Worm (Caenorhabditis elegans): ENCODE results near the gene ttbk-8.2.

ttbk-8.2 gene

DNA sequence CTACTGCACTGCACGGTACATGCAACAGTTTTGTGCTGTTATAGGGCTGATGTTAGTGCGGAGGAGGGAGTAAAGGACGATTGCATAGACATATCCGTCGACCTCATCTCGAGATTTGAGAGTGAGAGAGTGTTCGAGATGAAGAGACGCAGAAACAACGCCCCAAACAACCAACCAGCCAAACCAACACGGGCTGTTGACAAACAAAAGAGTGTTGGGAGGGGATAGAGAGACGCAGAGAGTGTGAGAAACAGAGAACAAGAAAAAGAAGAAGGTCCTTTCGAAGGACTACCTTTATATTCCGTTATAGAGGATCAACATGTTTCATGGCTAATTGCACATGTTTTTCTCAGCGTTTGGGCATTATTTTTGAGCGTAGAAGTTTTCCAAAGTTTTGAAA lies 31.4 kb upstream of the ttbk-8.2 start (continued):
- TF ChIP-seq nhr-179 (tag; optimal IDR thresholded peaks at IDR 0.05) (no peak), nfya-2 (GFP tag; IDR thresholded peaks at IDR 0.05) (no peak), snpc-4 (GFP tag; optimal IDR thresholded peaks at IDR 0.05) (no peak), snpc-4 (tag; optimal IDR thresholded peaks at IDR 0.05) (peak in 1 of 4 experiments; percentile 23), F33H1.4 (GFP tag; IDR thresholded peaks at IDR 0.05) (no peak), lin-26 (GFP tag; IDR thresholded peaks at IDR 0.05) (0 out of 2 replicates have a peak, but pooled peaks have one; percentile 51), let-607 (tag; optimal IDR thresholded peaks at IDR 0.05) (no peak), Y56A3A.18 (GFP tag; IDR thresholded peaks at IDR 0.05) (no peak), mel-28 (tag; optimal IDR thresholded peaks at IDR 0.05; ENCODE audit: borderline replicate concordance) (no peak), cebp-1 (GFP tag; IDR thresholded peaks at IDR 0.05) (0 out of 2 replicates have a peak, but pooled peaks have one; percentile 21), cebp-1 (tag; optimal IDR thresholded peaks at IDR 0.05) (peak; percentile 39), nhr-120 (GFP tag; IDR thresholded peaks at IDR 0.05) (no peak), zfh-2 (GFP tag; conservative IDR thresholded peaks at IDR 0.05) (0 out of 2 replicates have a peak, but pooled peaks have one; percentile 28), egrh-3 (GFP tag; IDR thresholded peaks at IDR 0.05) (no peak), efl-1 (GFP tag; optimal IDR thresholded peaks at IDR 0.05) (no peak), dox-1 (GFP tag; IDR thresholded peaks at IDR 0.05) (0 out of 2 replicates have a peak, but pooled peaks have one; percentile 21), nfyb-1 (GFP tag; IDR thresholded peaks at IDR 0.05) (peak; percentile 36; the same call in 1 of the 2 replicates), ceh-27 (GFP tag; optimal IDR thresholded peaks at IDR 0.05) (no peak), ztf-18 (tag; optimal IDR thresholded peaks at IDR 0.05) (no peak), ccch-3 (GFP tag; optimal IDR thresholded peaks at IDR 0.05) (no peak)

DNA sequence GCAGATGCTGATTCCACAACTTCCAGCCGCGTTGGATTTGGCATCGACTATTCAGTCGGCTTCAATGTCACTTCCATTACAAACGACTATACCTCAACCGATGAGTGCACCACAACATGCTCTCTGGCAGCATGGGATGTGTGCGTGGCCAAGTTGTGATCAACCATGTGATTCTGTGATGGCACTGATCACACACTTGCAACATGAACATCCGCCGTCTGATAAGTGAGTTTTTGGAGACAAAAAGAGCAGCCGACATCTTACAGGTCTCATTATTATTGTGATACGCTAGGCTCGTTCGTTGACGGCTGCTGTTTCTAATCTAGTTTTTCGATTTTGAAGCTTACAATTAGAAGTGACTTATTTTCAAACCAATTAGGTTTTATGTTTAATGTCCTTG lies 29.3 kb upstream of the ttbk-8.2 start:
- TF ChIP-seq snpc-4 (GFP tag; optimal IDR thresholded peaks at IDR 0.05) (no peak), snpc-4 (tag; optimal IDR thresholded peaks at IDR 0.05) (peak in 1 of 4 experiments; percentile 68), B0261.1 (tag; optimal IDR thresholded peaks at IDR 0.05) (no peak)

DNA sequence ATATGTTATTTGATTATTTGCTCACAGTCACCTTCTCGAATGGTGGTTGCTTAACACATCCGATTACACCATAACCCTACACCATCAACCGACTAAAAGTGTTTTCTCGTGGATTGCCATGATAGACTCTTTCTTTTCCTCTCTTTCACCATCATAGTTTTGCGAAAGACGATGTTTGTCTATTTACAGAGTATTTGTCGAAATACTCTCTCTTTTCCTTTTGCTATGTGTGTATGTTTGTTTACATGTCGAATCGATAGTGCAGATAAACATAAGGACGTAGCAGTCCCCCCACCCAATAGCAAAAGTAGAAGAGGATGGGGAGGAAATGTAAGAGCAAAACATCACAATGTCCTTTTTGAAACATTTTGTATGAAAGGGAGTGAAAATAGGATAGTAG lies 28.4 kb upstream of the ttbk-8.2 start:
- TF ChIP-seq sptf-2 (GFP tag; optimal IDR thresholded peaks at IDR 0.05) (no peak), cebp-1 (GFP tag; IDR thresholded peaks at IDR 0.05) (0 out of 2 replicates have a peak, but pooled peaks have one; percentile 18), cebp-1 (tag; optimal IDR thresholded peaks at IDR 0.05) (peak; percentile 34), nhr-90 (tag; optimal IDR thresholded peaks at IDR 0.05) (no peak)

DNA sequence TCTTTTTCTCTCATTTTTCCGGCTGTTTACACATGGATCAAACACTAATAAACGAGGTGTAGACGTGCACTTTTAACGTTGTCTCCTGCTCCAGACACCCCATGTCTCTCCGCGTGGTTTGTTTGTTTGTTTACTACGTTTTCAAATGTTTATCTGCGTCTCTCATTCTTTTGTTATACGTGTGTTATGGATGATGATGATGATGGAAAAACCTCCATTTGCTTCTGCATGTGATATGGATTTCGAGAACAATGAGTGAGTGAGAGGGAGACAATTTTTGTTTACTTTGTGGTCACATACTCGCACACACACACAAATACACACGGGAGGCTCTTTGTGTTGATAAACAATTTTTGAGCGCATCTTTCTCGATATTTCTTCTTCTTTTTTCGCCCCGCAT lies 27.3 kb upstream of the ttbk-8.2 start:
- TF ChIP-seq somi-1 (GFP tag; optimal IDR thresholded peaks at IDR 0.05) = peak; percentile 44
- peak; percentile 62 for TF ChIP-seq K12H6.12 (tag; optimal IDR thresholded peaks at IDR 0.05)
- peak; percentile 44 for TF ChIP-seq ama-1 (optimal IDR thresholded peaks at IDR 0.05)
- TF ChIP-seq ama-1 (GFP tag; optimal IDR thresholded peaks at IDR 0.05) = no peak
- TF ChIP-seq pha-4 (tag; optimal IDR thresholded peaks at IDR 0.05) = peak; percentile 46
- peak; percentile 55 for TF ChIP-seq attf-5 (GFP tag; optimal IDR thresholded peaks at IDR 0.05)
- TF ChIP-seq ztf-6 (GFP tag; IDR thresholded peaks at IDR 0.05) = no peak
- no peak for TF ChIP-seq ztf-3 (GFP tag; optimal IDR thresholded peaks at IDR 0.05)
- TF ChIP-seq lin-40 (tag; optimal IDR thresholded peaks at IDR 0.05) = peak; percentile 40
- TF ChIP-seq nhr-80 (tag; optimal IDR thresholded peaks at IDR 0.05) = peak; percentile 15
- TF ChIP-seq B0019.2 (GFP tag; conservative IDR thresholded peaks at IDR 0.05) = no peak
- no peak for TF ChIP-seq cebp-1 (GFP tag; IDR thresholded peaks at IDR 0.05)
- TF ChIP-seq cebp-1 (tag; optimal IDR thresholded peaks at IDR 0.05) = peak; percentile 62
- no peak for TF ChIP-seq nhr-179 (tag; optimal IDR thresholded peaks at IDR 0.05)
- TF ChIP-seq hrde-1 (tag; optimal IDR thresholded peaks at IDR 0.05; ENCODE audit: borderline replicate concordance) = no peak
- TF ChIP-seq B0336.3 (GFP tag; IDR thresholded peaks at IDR 0.05) = peak; percentile 28; the same call in 1 of the 2 replicates
- 0 out of 2 replicates have a peak, but pooled peaks have one; percentile 23 for TF ChIP-seq lin-26 (GFP tag; IDR thresholded peaks at IDR 0.05)
- peak; percentile 22; the same call in 1 of the 2 replicates for TF ChIP-seq pbrm-1 (GFP tag; IDR thresholded peaks at IDR 0.05)
- peak; percentile 25; the same call in 1 of the 2 replicates for TF ChIP-seq dox-1 (GFP tag; IDR thresholded peaks at IDR 0.05)
- TF ChIP-seq tlf-1 (GFP tag; optimal IDR thresholded peaks at IDR 0.05) = no peak
- peak; percentile 10; the same call in 1 of the 2 replicates for TF ChIP-seq hmg-1.2 (GFP tag; IDR thresholded peaks at IDR 0.05)
- no peak for TF ChIP-seq dpff-1 (tag; optimal IDR thresholded peaks at IDR 0.05)
- peak; percentile 30 for TF ChIP-seq chd-7 (tag; optimal IDR thresholded peaks at IDR 0.05)
- TF ChIP-seq snpc-4 (GFP tag; optimal IDR thresholded peaks at IDR 0.05) = no peak
- TF ChIP-seq snpc-4 (tag; optimal IDR thresholded peaks at IDR 0.05) = peak in 2 of 4 experiments; percentile 11 to 45
- peak; percentile 4 for TF ChIP-seq tbp1 (GFP tag; optimal IDR thresholded peaks at IDR 0.05)
